Fruit fly (Drosophila melanogaster): Measurements from ENCODE around the gene Or85f.

Gene Or85f

dm6 chr3R:9394385-9395042 is 3.5 kb upstream of the Or85f start, which contains the start of gene FER (continued):
- TF ChIP-seq CG1024 (GFP tag; IDR thresholded peaks at IDR 0.05): peak; percentile 2; the same call in 1 of the 2 replicates
- TF ChIP-seq CTCF (GFP tag; optimal IDR thresholded peaks at IDR 0.05): no peak
- TF ChIP-seq jumu (GFP tag; optimal IDR thresholded peaks at IDR 0.05): no peak
- no peak for TF ChIP-seq Hmx (GFP tag; optimal IDR thresholded peaks at IDR 0.05)
- TF ChIP-seq CG18619 (GFP tag; optimal IDR thresholded peaks at IDR 0.05): no peak
- TF ChIP-seq CG33557 (GFP tag; optimal IDR thresholded peaks at IDR 0.05): peak; percentile 21
- TF ChIP-seq CG18599 (GFP tag; optimal IDR thresholded peaks at IDR 0.05): peak; percentile 45
- 0 out of 2 replicates have a peak, but pooled peaks have one; percentile 12 for TF ChIP-seq dati (GFP tag; IDR thresholded peaks at IDR 0.05)
- no peak for TF ChIP-seq CG12942 (GFP tag; optimal IDR thresholded peaks at IDR 0.05)
- peak; percentile 9 for TF ChIP-seq cwo (GFP tag; optimal IDR thresholded peaks at IDR 0.05)
- TF ChIP-seq CG16863 (GFP tag; optimal IDR thresholded peaks at IDR 0.05): peak; percentile 31
- TF ChIP-seq danr (GFP tag; IDR thresholded peaks at IDR 0.05): no peak
- peak; percentile 49 for TF ChIP-seq CG13296 (GFP tag; optimal IDR thresholded peaks at IDR 0.05)
- no peak for TF ChIP-seq Poxn (GFP tag; IDR thresholded peaks at IDR 0.05)
- TF ChIP-seq CG7271 (tag; optimal IDR thresholded peaks at IDR 0.05): no peak
- no peak for TF ChIP-seq pros (GFP tag; optimal IDR thresholded peaks at IDR 0.05)
- peak; percentile 75 for TF ChIP-seq CrebB (tag; optimal IDR thresholded peaks at IDR 0.05)
- TF ChIP-seq CG12769 (tag; optimal IDR thresholded peaks at IDR 0.05): peak; percentile 73
- TF ChIP-seq CG10431 (GFP tag; optimal IDR thresholded peaks at IDR 0.05): no peak
- no peak for TF ChIP-seq Hsf (GFP tag; optimal IDR thresholded peaks at IDR 0.05)
- TF ChIP-seq hth (optimal IDR thresholded peaks at IDR 0.05): no peak
- TF ChIP-seq da (GFP tag; optimal IDR thresholded peaks at IDR 0.05): no peak
- no peak for TF ChIP-seq CG30403 (GFP tag; optimal IDR thresholded peaks at IDR 0.05)
- peak; percentile 78; the same call in 2 of the 3 replicates for TF ChIP-seq Dbx (GFP tag; IDR thresholded peaks at IDR 0.05)
- TF ChIP-seq ind (GFP tag; optimal IDR thresholded peaks at IDR 0.05): no peak
- TF ChIP-seq CG7839 (tag; optimal IDR thresholded peaks at IDR 0.05): peak; percentile 36
- TF ChIP-seq CG8281 (tag; optimal IDR thresholded peaks at IDR 0.05): no peak
- TF ChIP-seq salm (tag; optimal IDR thresholded peaks at IDR 0.05): peak; percentile 40
- peak; percentile 44 for TF ChIP-seq CG1647 (GFP tag; optimal IDR thresholded peaks at IDR 0.05)
- peak; percentile 5 for TF ChIP-seq Atf3 (GFP tag; optimal IDR thresholded peaks at IDR 0.05)
- no peak for TF ChIP-seq Oaz (GFP tag; IDR thresholded peaks at IDR 0.05)
- TF ChIP-seq HHEX (GFP tag; optimal IDR thresholded peaks at IDR 0.05): peak; percentile 47
- no peak for TF ChIP-seq CG6683 (GFP tag; optimal IDR thresholded peaks at IDR 0.05)
- TF ChIP-seq PHDP (tag; optimal IDR thresholded peaks at IDR 0.05): peak; percentile 50
- peak; percentile 43 for TF ChIP-seq Nf-YB (GFP tag; optimal IDR thresholded peaks at IDR 0.05)
- TF ChIP-seq maf-S (GFP tag; optimal IDR thresholded peaks at IDR 0.05): no peak
- TF ChIP-seq CG8290 (GFP tag; optimal IDR thresholded peaks at IDR 0.05): no peak
- TF ChIP-seq CG8290 (tag; optimal IDR thresholded peaks at IDR 0.05): peak in 1 of 2 experiments; percentile 81
- TF ChIP-seq peb (GFP tag; IDR thresholded peaks at IDR 0.05): no peak
- TF ChIP-seq zfh1 (GFP tag; IDR thresholded peaks at IDR 0.05): peak; percentile 59; the same call in 1 of the 3 replicates
- TF ChIP-seq Ravus (GFP tag; IDR thresholded peaks at IDR 0.05): peak; percentile 38; the same call in 1 of the 2 replicates
- TF ChIP-seq disco-r (GFP tag; optimal IDR thresholded peaks at IDR 0.05): no peak
- TF ChIP-seq CG7372 (GFP tag; IDR thresholded peaks at IDR 0.05): 0 out of 2 replicates have a peak, but pooled peaks have one; percentile 37
- TF ChIP-seq ash1 (GFP tag; optimal IDR thresholded peaks at IDR 0.05): peak; percentile 61
- TF ChIP-seq wek (GFP tag; optimal IDR thresholded peaks at IDR 0.05): peak; percentile 63
- peak in 1 of 2 experiments; percentile 24 for TF ChIP-seq Hr51 (GFP tag; optimal IDR thresholded peaks at IDR 0.05)
- no peak for TF ChIP-seq Bteb2 (GFP tag; optimal IDR thresholded peaks at IDR 0.05)
- no peak for TF ChIP-seq en (GFP tag; optimal IDR thresholded peaks at IDR 0.05)
- peak; percentile 94 for TF ChIP-seq Med (GFP tag)
- TF ChIP-seq D (optimal IDR thresholded peaks at IDR 0.05): no peak
- TF ChIP-seq D (GFP tag; optimal IDR thresholded peaks at IDR 0.05): no peak
